Fruit fly (Drosophila melanogaster) whole organism, embryonic: Measurements from ENCODE around the gene CG6749.
A peak's percentile ranks its signal among the peaks of the same experiment; 100 is the strongest.

Experiments used
- Aef1 ChIP-seq: fragments of 200-800 bp; sonication (Bioruptor generic); IDR thresholded peaks from 3 replicates; pipeline ENCODE4 v1.3.6; 2022; ENCODE audit warnings: missing biosample characterization, missing genetic modification characterization
- Awh ChIP-seq: fragments of 200-800 bp; sonication (Bioruptor generic); IDR thresholded peaks from 2 replicates; pipeline ENCODE4, ENCODE4 v1.3.6; 2022; ENCODE audit warnings: missing biosample characterization, missing genetic modification characterization
- BtbVII ChIP-seq: fragments of 200-800 bp; sonication (Bioruptor generic); optimal IDR thresholded peaks from 3 replicates; lab custom pipeline; 2017; ENCODE audit warnings: missing biosample characterization, mild to moderate bottlenecking, missing genetic modification characterization
- CG10979 ChIP-seq: fragments of 200-800 bp; sonication (Bioruptor generic); optimal IDR thresholded peaks from 2 replicates; lab custom pipeline; 2018; ENCODE audit warnings: missing biosample characterization, mild to moderate bottlenecking, missing genetic modification characterization, moderate library complexity
- CG11085 ChIP-seq: fragments of 200-800 bp; sonication (Bioruptor generic); IDR thresholded peaks from 2 replicates; pipeline ENCODE4 v1.3.6; 2022; ENCODE audit warnings: missing biosample characterization, missing genetic modification characterization
- CG11093 ChIP-seq: fragments of 200-800 bp; sonication (Bioruptor generic); IDR thresholded peaks from 3 replicates; pipeline ENCODE4 v1.3.6; 2022; ENCODE audit warnings: missing biosample characterization, missing genetic modification characterization
- CG15269 ChIP-seq: fragments of 200-800 bp; sonication (Bioruptor generic); optimal IDR thresholded peaks from 2 replicates; lab custom pipeline; 2018; ENCODE audit warnings: missing biosample characterization, mild to moderate bottlenecking, missing genetic modification characterization, moderate library complexity
- CG15601 ChIP-seq: fragments of 200-800 bp; sonication (Bioruptor generic); optimal IDR thresholded peaks from 3 replicates; lab custom pipeline; 2019; ENCODE audit warnings: missing biosample characterization, mild to moderate bottlenecking, missing genetic modification characterization, moderate library complexity
- CG1603 ChIP-seq: fragments of 200-800 bp; sonication (Bioruptor generic); optimal IDR thresholded peaks from 2 replicates; lab custom pipeline; 2019; ENCODE audit warnings: missing biosample characterization, mild to moderate bottlenecking, missing genetic modification characterization, moderate library complexity
- CG16863 ChIP-seq: fragments of 200-800 bp; sonication (Bioruptor generic); optimal IDR thresholded peaks from 3 replicates; lab custom pipeline; 2016; ENCODE audit warnings: missing biosample characterization, missing genetic modification characterization
- CG17328 ChIP-seq: fragments of 200-800 bp; sonication (Bioruptor generic); IDR thresholded peaks from 2 replicates; pipeline ENCODE4 v1.3.6; 2022; ENCODE audit warnings: missing biosample characterization, missing genetic modification characterization
- CG17359 ChIP-seq: fragments of 200-800 bp; sonication (Bioruptor generic); optimal IDR thresholded peaks from 3 replicates; lab custom pipeline; 2018; ENCODE audit warnings: missing biosample characterization, mild to moderate bottlenecking, missing genetic modification characterization, moderate library complexity
- CG33557 ChIP-seq: fragments of 200-800 bp; sonication (Bioruptor generic); optimal IDR thresholded peaks from 2 replicates; lab custom pipeline; 2019; ENCODE audit warnings: missing biosample characterization, mild to moderate bottlenecking, missing genetic modification characterization, moderate library complexity
- CG4854 ChIP-seq: fragments of 200-800 bp; sonication (Bioruptor generic); optimal IDR thresholded peaks from 2 replicates; lab custom pipeline; 2016; ENCODE audit warnings: missing biosample characterization, missing genetic modification characterization, inconsistent platforms
- CG6254 ChIP-seq: fragments of 200-800 bp; sonication (Bioruptor generic); optimal IDR thresholded peaks from 3 replicates; lab custom pipeline; 2017; ENCODE audit warnings: mild to moderate bottlenecking, missing biosample characterization, missing genetic modification reagents, missing genetic modification characterization
- CG8089 ChIP-seq: fragments of 200-800 bp; sonication (Bioruptor generic); optimal IDR thresholded peaks from 3 replicates; lab custom pipeline; 2016; ENCODE audit warnings: missing biosample characterization, missing genetic modification characterization
- CG9797 ChIP-seq: fragments of 200-800 bp; sonication (Bioruptor generic); optimal IDR thresholded peaks from 3 replicates; lab custom pipeline; 2018; ENCODE audit warnings: missing biosample characterization, mild to moderate bottlenecking, missing genetic modification characterization
- Dad ChIP-seq: fragments of 200-800 bp; sonication (Bioruptor generic); optimal IDR thresholded peaks from 3 replicates; lab custom pipeline; 2016; ENCODE audit warnings: missing biosample characterization, missing genetic modification characterization
- Dll ChIP-seq: fragments of 200-800 bp; sonication (Bioruptor generic); IDR thresholded peaks from 4 replicates; pipeline ENCODE4 v1.3.6; 2022; ENCODE audit warnings: missing biosample characterization, missing genetic modification characterization; ENCODE audit not compliant: partially characterized antibody
- Elba2 ChIP-seq: fragments of 200-800 bp; sonication (Bioruptor generic); optimal IDR thresholded peaks from 3 replicates; lab custom pipeline; 2016; ENCODE audit warnings: missing biosample characterization, missing genetic modification characterization
- Fer3 ChIP-seq: fragments of 200-800 bp; sonication (Bioruptor generic); optimal IDR thresholded peaks from 2 replicates; lab custom pipeline; 2018; ENCODE audit warnings: missing biosample characterization, mild to moderate bottlenecking, missing genetic modification characterization, moderate library complexity
- H15 ChIP-seq: fragments of 200-800 bp; sonication (Bioruptor generic); IDR thresholded peaks from 3 replicates; pipeline ENCODE4 v1.3.6; 2022; ENCODE audit warnings: missing biosample characterization, missing genetic modification characterization
- Hr78 ChIP-seq, 2 experiments: fragments of 200-800 bp in 1 of 2; fragments of >200 bp in 1 of 2; sonication (Bioruptor generic) in 1 of 2; optimal IDR thresholded peaks; 2 replicates each; lab custom pipeline; 2017 to 2019; ENCODE audit warnings: missing biosample characterization in 2 of 2, missing genetic modification characterization in 2 of 2, mild to moderate bottlenecking in 1 of 2, moderate library complexity in 1 of 2
- MBD-R2 ChIP-seq: fragments of 200-800 bp; sonication (Bioruptor generic); IDR thresholded peaks from 2 replicates; pipeline ENCODE4 v1.3.6; 2022; ENCODE audit warnings: missing biosample characterization, missing genetic modification characterization
- MESR4 ChIP-seq: fragments of 200-800 bp; sonication (Bioruptor generic); optimal IDR thresholded peaks from 2 replicates; lab custom pipeline; 2018; ENCODE audit warnings: missing biosample characterization, mild to moderate bottlenecking, missing genetic modification characterization, moderate library complexity
- NK7.1 ChIP-seq: fragments of 200-800 bp; sonication (Bioruptor generic); optimal IDR thresholded peaks from 3 replicates; lab custom pipeline; 2016; ENCODE audit warnings: missing biosample characterization, missing genetic modification characterization
- Sox102F ChIP-seq: fragments of 200-800 bp; sonication (Bioruptor generic); optimal IDR thresholded peaks from 2 replicates; lab custom pipeline; 2018; ENCODE audit warnings: missing biosample characterization, mild to moderate bottlenecking, missing genetic modification characterization, moderate library complexity
- az2 ChIP-seq: fragments of 200-800 bp; sonication (Bioruptor generic); optimal IDR thresholded peaks from 3 replicates; lab custom pipeline; 2016; ENCODE audit warnings: missing biosample characterization, missing genetic modification characterization
- corto ChIP-seq: fragments of 200-800 bp; sonication (Bioruptor generic); optimal IDR thresholded peaks from 2 replicates; lab custom pipeline; 2016; ENCODE audit warnings: missing biosample characterization, mild to moderate bottlenecking, missing genetic modification characterization, moderate library complexity
- croc ChIP-seq: fragments of 200-800 bp; sonication (Bioruptor generic); conservative IDR thresholded peaks from 3 replicates; pipeline ENCODE4 v1.3.6; 2022; ENCODE audit warnings: missing biosample characterization, missing genetic modification characterization
- danr ChIP-seq: fragments of 200-800 bp; sonication (Bioruptor generic); IDR thresholded peaks from 2 replicates; pipeline ENCODE4 v1.3.6; 2022; ENCODE audit warnings: missing biosample characterization, missing genetic modification characterization
- dmrt99B ChIP-seq: fragments of 200-800 bp; sonication (Bioruptor generic); optimal IDR thresholded peaks from 2 replicates; lab custom pipeline; 2018; ENCODE audit warnings: missing biosample characterization, mild to moderate bottlenecking, missing genetic modification characterization, moderate library complexity
- esg ChIP-seq: fragments of 200-800 bp; sonication (Bioruptor generic); conservative IDR thresholded peaks from 2 replicates; pipeline ENCODE4 v1.3.6; 2022; ENCODE audit warnings: missing biosample characterization, missing genetic modification characterization
- ftz-f1 ChIP-seq: fragments of 200-800 bp; sonication (Bioruptor generic); optimal IDR thresholded peaks from 2 replicates; lab custom pipeline; 2016; ENCODE audit warnings: missing biosample characterization, missing genetic modification characterization
- ham ChIP-seq: fragments of 200-800 bp; sonication (Bioruptor generic); IDR thresholded peaks from 2 replicates; pipeline ENCODE4 v1.3.6; 2022; ENCODE audit warnings: missing biosample characterization, missing genetic modification characterization
- jumu ChIP-seq: fragments of 200-800 bp; sonication (Bioruptor generic); optimal IDR thresholded peaks from 3 replicates; lab custom pipeline; 2016; ENCODE audit warnings: missing biosample characterization, missing genetic modification characterization
- ken ChIP-seq: fragments of 200-800 bp; sonication (Bioruptor generic); IDR thresholded peaks from 3 replicates; pipeline ENCODE4 v1.3.6; 2022; ENCODE audit warnings: missing biosample characterization, missing genetic modification characterization
- lola ChIP-seq, 3 experiments: fragments of >200 bp in 2 of 3; fragments of 200-800 bp in 1 of 3; sonication (Bioruptor generic) in 1 of 3; optimal IDR thresholded peaks; 2 replicates each; lab custom pipeline; 2017 to 2019; ENCODE audit warnings: missing biosample characterization in 3 of 3, missing genetic modification characterization in 3 of 3, mild to moderate bottlenecking in 1 of 3, moderate library complexity in 1 of 3
- mam ChIP-seq: fragments of 200-800 bp; sonication (Bioruptor generic); optimal IDR thresholded peaks from 3 replicates; lab custom pipeline; 2016; ENCODE audit warnings: missing biosample characterization, missing genetic modification characterization
- nerfin-2 ChIP-seq: fragments of 200-800 bp; sonication (Bioruptor generic); IDR thresholded peaks from 2 replicates; pipeline ENCODE4 v1.3.6; 2022; ENCODE audit warnings: missing biosample characterization, missing genetic modification characterization; ENCODE audit not compliant: partially characterized antibody
- oc ChIP-seq: fragments of 200-800 bp; sonication (Bioruptor generic); optimal IDR thresholded peaks from 2 replicates; lab custom pipeline; 2018; ENCODE audit warnings: missing biosample characterization, mild to moderate bottlenecking, missing genetic modification characterization, moderate library complexity
- pan ChIP-seq, 4 experiments: fragments of >200 bp in 3 of 4; fragments of 200-800 bp in 1 of 4; sonication (Bioruptor generic) in 1 of 4; optimal IDR thresholded peaks in 3 of 4; IDR thresholded peaks in 1 of 4; 2 replicates each; pipeline versions ENCODE4 v1.3.6 to Lab custom; 2017 to 2022; ENCODE audit warnings: missing biosample characterization in 2 of 4, missing genetic modification characterization in 2 of 4, mixed read lengths in 1 of 4
- pfk ChIP-seq: fragments of 200-800 bp; sonication (Bioruptor generic); optimal IDR thresholded peaks from 2 replicates; lab custom pipeline; 2018; ENCODE audit warnings: missing biosample characterization, mild to moderate bottlenecking, missing genetic modification characterization, moderate library complexity
- ro ChIP-seq: fragments of 200-800 bp; sonication (Bioruptor generic); IDR thresholded peaks from 2 replicates; pipeline ENCODE4 v1.3.6; 2022; ENCODE audit warnings: missing biosample characterization, missing genetic modification characterization
- tll ChIP-seq, 2 experiments: fragments of 200-800 bp in 1 of 2; fragments of >200 bp in 1 of 2; sonication (Bioruptor generic) in 1 of 2; optimal IDR thresholded peaks; 2 replicates each; lab custom pipeline; 2017 to 2019; ENCODE audit warnings: missing biosample characterization in 2 of 2, missing genetic modification characterization in 2 of 2, mild to moderate bottlenecking in 1 of 2, moderate library complexity in 1 of 2
- twi ChIP-seq: fragments of 200-800 bp; optimal IDR thresholded peaks from 2 replicates; lab custom pipeline; 2019; ENCODE audit warnings: missing biosample characterization, mild to moderate bottlenecking, missing genetic modification characterization, moderate library complexity
- wdn ChIP-seq: fragments of 200-800 bp; sonication (Bioruptor generic); IDR thresholded peaks from 2 replicates; pipeline ENCODE4 v1.3.6; 2022; ENCODE audit warnings: missing biosample characterization, missing genetic modification characterization
- wek ChIP-seq: fragments of 200-800 bp; sonication (Bioruptor generic); optimal IDR thresholded peaks from 3 replicates; lab custom pipeline; 2018; ENCODE audit warnings: missing biosample characterization, mild to moderate bottlenecking, missing genetic modification characterization, moderate library complexity
- z ChIP-seq: fragments of 200-800 bp; sonication (Bioruptor generic); IDR thresholded peaks from 3 replicates; pipeline ENCODE4 v1.3.6; 2022; ENCODE audit warnings: missing biosample characterization, missing genetic modification characterization
- zfh1 ChIP-seq: fragments of 200-800 bp; sonication (Bioruptor generic); IDR thresholded peaks from 3 replicates; pipeline ENCODE4 v1.3.6; 2022; ENCODE audit warnings: missing biosample characterization, missing genetic modification characterization

Gene CG6749

DNA sequence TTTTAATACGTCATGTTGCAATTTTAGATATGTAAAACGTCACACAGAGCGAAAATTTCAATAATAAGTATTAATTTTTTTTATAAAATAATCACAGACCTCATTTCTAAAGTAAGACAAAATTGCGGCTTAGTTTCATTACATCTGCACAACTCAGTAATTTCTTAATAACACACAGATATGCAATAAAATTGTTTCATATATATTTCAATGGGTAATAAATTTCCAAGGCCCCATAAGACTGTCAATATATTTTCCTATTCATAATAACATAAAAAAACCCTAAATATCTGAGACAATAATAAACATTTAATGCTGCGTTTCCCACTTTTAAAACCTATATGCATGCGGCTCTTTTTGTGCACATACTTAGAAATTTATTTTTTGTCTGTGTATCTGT is 38.0 kb downstream of the CG6749 start (continued):
- no peak for TF ChIP-seq Fer3 (tag; lab: Kevin White, UChicago)
- no peak for TF ChIP-seq Hr78 (GFP tag; optimal IDR thresholded peaks at IDR 0.05; lab: Kevin White, UChicago)
- TF ChIP-seq az2 (GFP tag; lab: Kevin White, UChicago) = peak; percentile 4
- no peak for TF ChIP-seq lola (GFP tag; optimal IDR thresholded peaks at IDR 0.05; lab: Kevin White, UChicago)
- no peak for TF ChIP-seq CG4854
- TF ChIP-seq oc (tag; lab: Kevin White, UChicago) = no peak
- no peak for TF ChIP-seq croc (GFP tag; lab: Robert Waterston, UW)
- TF ChIP-seq CG9797 (GFP tag; lab: Kevin White, UChicago) = no peak
- no peak for TF ChIP-seq ken (GFP tag; lab: Robert Waterston, UW)
- peak; percentile 67 for TF ChIP-seq CG15269 (tag; lab: Kevin White, UChicago)
- no peak for TF ChIP-seq Elba2 (GFP tag; lab: Kevin White, UChicago)
- peak; percentile 47 for TF ChIP-seq CG17359 (tag; lab: Kevin White, UChicago)
- no peak for TF ChIP-seq danr (GFP tag; lab: Robert Waterston, UW)
- no peak for TF ChIP-seq Dad (GFP tag; lab: Kevin White, UChicago)
- TF ChIP-seq zfh1 (GFP tag; lab: Robert Waterston, UW) = no peak
- TF ChIP-seq NK7.1 (GFP tag; lab: Kevin White, UChicago) = no peak
- TF ChIP-seq twi (tag; lab: Kevin White, UChicago) = no peak
- no peak for TF ChIP-seq wek
- TF ChIP-seq MBD-R2 (GFP tag; lab: Robert Waterston, UW) = no peak
- TF ChIP-seq wdn (GFP tag; lab: Robert Waterston, UW) = no peak
- no peak for TF ChIP-seq CG33557 (GFP tag; lab: Kevin White, UChicago)
- TF ChIP-seq Sox102F (GFP tag; lab: Kevin White, UChicago) = peak; percentile 68
- TF ChIP-seq CG10979 (tag; lab: Kevin White, UChicago) = no peak
- TF ChIP-seq corto (GFP tag; lab: Kevin White, UChicago) = no peak
- no peak for TF ChIP-seq MESR4
- TF ChIP-seq pan (optimal IDR thresholded peaks at IDR 0.05; lab: Kevin White, UChicago) = no peak
- TF ChIP-seq pan (GFP tag; optimal IDR thresholded peaks at IDR 0.05 in 1 of 2, IDR thresholded peaks at IDR 0.05 in 1 of 2) = no peak
- no peak for TF ChIP-seq ham (GFP tag; lab: Robert Waterston, UW)
- no peak for TF ChIP-seq ftz-f1 (GFP tag; lab: Kevin White, UChicago)
- TF ChIP-seq CG1603 = no peak
- TF ChIP-seq nerfin-2 (GFP tag; lab: Robert Waterston, UW) = no peak
- no peak for TF ChIP-seq CG6254 (GFP tag; lab: Kevin White, UChicago)
- TF ChIP-seq H15 (GFP tag; lab: Robert Waterston, UW) = no peak
- TF ChIP-seq CG11093 (GFP tag; lab: Robert Waterston, UW) = no peak
- no peak for TF ChIP-seq BtbVII (GFP tag; lab: Kevin White, UChicago)
- TF ChIP-seq mam = no peak
- no peak for TF ChIP-seq CG15601 (tag; lab: Kevin White, UChicago)
- no peak for TF ChIP-seq Dll (GFP tag; lab: Robert Waterston, UW)
- no peak for TF ChIP-seq CG16863 (GFP tag; lab: Kevin White, UChicago)
- no peak for TF ChIP-seq jumu (GFP tag; lab: Kevin White, UChicago)
- 0 out of 2 replicates have a peak, but pooled peaks have one; percentile 14 for TF ChIP-seq esg (GFP tag; lab: Robert Waterston, UW)
- TF ChIP-seq CG17328 (GFP tag; lab: Robert Waterston, UW) = no peak
- no peak for TF ChIP-seq Awh
- TF ChIP-seq tll (GFP tag; optimal IDR thresholded peaks at IDR 0.05; lab: Kevin White, UChicago) = no peak
- TF ChIP-seq pfk = no peak
- no peak for TF ChIP-seq CG8089 (GFP tag; lab: Kevin White, UChicago)
- TF ChIP-seq Aef1 (GFP tag; lab: Robert Waterston, UW) = no peak
- TF ChIP-seq dmrt99B (tag; lab: Kevin White, UChicago) = peak; percentile 66
- no peak for TF ChIP-seq ro
- no peak for TF ChIP-seq CG11085 (GFP tag; lab: Robert Waterston, UW)
- no peak for TF ChIP-seq z (GFP tag; lab: Robert Waterston, UW)
